Worm (Caenorhabditis elegans) whole organism, late embryonic: ENCODE data around the gene F07H5.13.

Experiments
- C08G9.2 ChIP-seq: sonication (generic microtip); optimal IDR thresholded peaks from 2 replicates; lab custom pipeline; 2016; ENCODE audit warnings: mild to moderate bottlenecking, missing genetic modification characterization, moderate library complexity, missing compliant biosample characterization
- C38D4.7 ChIP-seq: fragments of 200-800 bp; sonication (Bioruptor generic); optimal IDR thresholded peaks from 2 replicates; lab custom pipeline; 2018; ENCODE audit warnings: mild to moderate bottlenecking, missing genetic modification characterization, moderate library complexity, missing compliant biosample characterization
- F13H6.1 ChIP-seq: sonication (generic microtip); optimal IDR thresholded peaks from 2 replicates; lab custom pipeline; 2016; ENCODE audit warnings: missing genetic modification characterization, missing compliant biosample characterization
- ahr-1 ChIP-seq: sonication (generic microtip); optimal IDR thresholded peaks from 2 replicates; lab custom pipeline; 2016; ENCODE audit warnings: missing genetic modification characterization, missing compliant biosample characterization
- ceh-14 ChIP-seq: sonication (generic microtip); optimal IDR thresholded peaks from 2 replicates; lab custom pipeline; 2016; ENCODE audit warnings: missing genotype, missing genetic modification characterization, missing compliant biosample characterization
- ceh-19 ChIP-seq: fragments of 200-800 bp; sonication (Bioruptor generic); optimal IDR thresholded peaks from 2 replicates; lab custom pipeline; 2018; ENCODE audit warnings: mild to moderate bottlenecking, missing genetic modification characterization, missing compliant biosample characterization
- ceh-31 ChIP-seq: sonication (generic microtip); optimal IDR thresholded peaks from 2 replicates; lab custom pipeline; 2016; ENCODE audit warnings: missing genetic modification characterization, missing compliant biosample characterization
- ceh-34 ChIP-seq: sonication (generic microtip); optimal IDR thresholded peaks from 2 replicates; lab custom pipeline; 2016; ENCODE audit warnings: mild to moderate bottlenecking, missing genetic modification characterization, missing compliant biosample characterization
- ceh-45 ChIP-seq: fragments of 200-800 bp; sonication (Bioruptor generic); IDR thresholded peaks from 2 replicates; pipeline ENCODE4 v1.3.6; 2022; ENCODE audit warnings: missing genetic modification reagents, missing genetic modification characterization, missing compliant biosample characterization
- ceh-48 ChIP-seq: sonication (generic microtip); optimal IDR thresholded peaks from 2 replicates; lab custom pipeline; 2016; ENCODE audit warnings: missing genetic modification characterization, inconsistent platforms, missing compliant biosample characterization
- dmd-4 ChIP-seq: sonication (generic microtip); optimal IDR thresholded peaks from 2 replicates; lab custom pipeline; 2016; ENCODE audit warnings: borderline replicate concordance, missing genetic modification characterization, missing compliant biosample characterization
- elt-2 ChIP-seq: sonication (generic microtip); optimal IDR thresholded peaks from 2 replicates; lab custom pipeline; 2016; ENCODE audit warnings: missing genetic modification reagents, missing genetic modification characterization, missing compliant biosample characterization
- elt-4 ChIP-seq: sonication (generic microtip); optimal IDR thresholded peaks from 2 replicates; lab custom pipeline; 2016; ENCODE audit warnings: missing genetic modification characterization, missing compliant biosample characterization
- ets-4 ChIP-seq: sonication (generic microtip); optimal IDR thresholded peaks from 2 replicates; lab custom pipeline; 2016; ENCODE audit warnings: missing genetic modification characterization, missing compliant biosample characterization
- eyg-1 ChIP-seq: sonication (generic microtip); optimal IDR thresholded peaks from 2 replicates; lab custom pipeline; 2016; ENCODE audit warnings: missing genotype, missing genetic modification characterization, missing compliant biosample characterization
- fkh-6 ChIP-seq: sonication (generic microtip); optimal IDR thresholded peaks from 2 replicates; lab custom pipeline; 2016; ENCODE audit warnings: missing genetic modification characterization, missing compliant biosample characterization
- gmeb-2 ChIP-seq: sonication (generic microtip); optimal IDR thresholded peaks from 2 replicates; lab custom pipeline; 2016; ENCODE audit warnings: missing genetic modification characterization, inconsistent platforms, missing compliant biosample characterization
- hlh-15 ChIP-seq: sonication (generic microtip); optimal IDR thresholded peaks from 2 replicates; lab custom pipeline; 2016; ENCODE audit warnings: missing genetic modification characterization, missing compliant biosample characterization
- hlh-6 ChIP-seq: sonication (generic microtip); optimal IDR thresholded peaks from 2 replicates; lab custom pipeline; 2016; ENCODE audit warnings: missing genotype, missing genetic modification characterization, missing compliant biosample characterization
- nfya-1 ChIP-seq: sonication (generic microtip); optimal IDR thresholded peaks from 2 replicates; lab custom pipeline; 2017; ENCODE audit warnings: missing genetic modification characterization, mild to moderate bottlenecking, missing compliant biosample characterization, antibody characterized with exemption, moderate library complexity
- nhr-232 ChIP-seq: sonication (generic microtip); optimal IDR thresholded peaks from 2 replicates; lab custom pipeline; 2016; ENCODE audit warnings: missing genetic modification characterization, missing compliant biosample characterization
- npax-4 ChIP-seq: sonication (generic microtip); optimal IDR thresholded peaks from 2 replicates; lab custom pipeline; 2016; ENCODE audit warnings: missing genetic modification characterization, missing compliant biosample characterization
- odd-2 ChIP-seq: sonication (generic microtip); optimal IDR thresholded peaks from 2 replicates; lab custom pipeline; 2017; ENCODE audit warnings: antibody characterized with exemption, mild to moderate bottlenecking, missing genetic modification characterization, missing compliant biosample characterization
- pag-3 ChIP-seq: sonication (generic microtip); optimal IDR thresholded peaks from 2 replicates; lab custom pipeline; 2016; ENCODE audit warnings: missing compliant biosample characterization, missing genetic modification characterization, borderline replicate concordance
- pax-1 ChIP-seq: fragments of 150-350 bp; optimal IDR thresholded peaks from 2 replicates; lab custom pipeline; 2014; ENCODE audit warnings: missing biosample characterization, missing genetic modification characterization
- pha-2 ChIP-seq: sonication (generic microtip); optimal IDR thresholded peaks from 2 replicates; lab custom pipeline; 2017; ENCODE audit warnings: mild to moderate bottlenecking, missing genetic modification characterization, missing compliant biosample characterization
- pha-4 ChIP-seq: fragments of 150-350 bp; optimal IDR thresholded peaks from 2 replicates; lab custom pipeline; 2018; ENCODE audit warnings: missing biosample characterization, missing genetic modification reagents, missing genetic modification characterization
- pqm-1 ChIP-seq: sonication (generic microtip); optimal IDR thresholded peaks from 2 replicates; lab custom pipeline; 2016; ENCODE audit warnings: missing genetic modification characterization, missing compliant biosample characterization
- pros-1 ChIP-seq: fragments of 150-350 bp; optimal IDR thresholded peaks from 2 replicates; lab custom pipeline; 2014; ENCODE audit warnings: missing biosample characterization, missing genetic modification reagents, missing genetic modification characterization
- ref-2 ChIP-seq: sonication (generic microtip); optimal IDR thresholded peaks from 2 replicates; lab custom pipeline; 2016; ENCODE audit warnings: missing genetic modification characterization, missing compliant biosample characterization
- rnt-1 ChIP-seq: sonication (generic microtip); optimal IDR thresholded peaks from 2 replicates; lab custom pipeline; 2016; ENCODE audit warnings: missing genetic modification characterization, missing compliant biosample characterization
- syd-9 ChIP-seq: sonication (generic microtip); optimal IDR thresholded peaks from 2 replicates; lab custom pipeline; 2016; ENCODE audit warnings: mild to moderate bottlenecking, missing genetic modification characterization, moderate library complexity, missing compliant biosample characterization
- tbx-7 ChIP-seq: sonication (generic microtip); optimal IDR thresholded peaks from 2 replicates; lab custom pipeline; 2016; ENCODE audit warnings: missing genotype, missing genetic modification characterization, missing compliant biosample characterization
- ttx-3 ChIP-seq: sonication (generic microtip); optimal IDR thresholded peaks from 2 replicates; lab custom pipeline; 2016; ENCODE audit warnings: missing genetic modification reagents, missing genetic modification characterization, missing compliant biosample characterization
- unc-3 ChIP-seq, 2 experiments: fragments of 200-800 bp in 1 of 2; sonication (Bioruptor generic) in 1 of 2; sonication (generic microtip) in 1 of 2; conservative IDR thresholded peaks in 1 of 2; optimal IDR thresholded peaks in 1 of 2; 2 replicates each; pipeline versions ENCODE4 v1.3.6 to Lab custom; 2016 to 2022; ENCODE audit warnings: missing compliant biosample characterization in 2 of 2, missing genetic modification characterization in 2 of 2, missing genetic modification reagents in 1 of 2
- unc-42 ChIP-seq: sonication (generic microtip); optimal IDR thresholded peaks from 2 replicates; lab custom pipeline; 2016; ENCODE audit warnings: missing genotype, missing genetic modification characterization, missing compliant biosample characterization
- unc-55 ChIP-seq: sonication (generic microtip); optimal IDR thresholded peaks from 2 replicates; lab custom pipeline; 2017; ENCODE audit warnings: missing biosample characterization, missing genetic modification reagents, missing genetic modification characterization

F07H5.13 gene

ce11 chrII:8766475-8766874 lies 23.9 kb upstream of the F07H5.13 start, which contains the start of the genes nsph-1.1 and K08F8.15:
TSS of gene nsph-1.1 (plus strand) at chrII:8766775.
TSS of gene K08F8.15 (plus strand) at chrII:8766809.
- TF ChIP-seq F13H6.1 (no peak), tbx-7 (no peak)

DNA sequence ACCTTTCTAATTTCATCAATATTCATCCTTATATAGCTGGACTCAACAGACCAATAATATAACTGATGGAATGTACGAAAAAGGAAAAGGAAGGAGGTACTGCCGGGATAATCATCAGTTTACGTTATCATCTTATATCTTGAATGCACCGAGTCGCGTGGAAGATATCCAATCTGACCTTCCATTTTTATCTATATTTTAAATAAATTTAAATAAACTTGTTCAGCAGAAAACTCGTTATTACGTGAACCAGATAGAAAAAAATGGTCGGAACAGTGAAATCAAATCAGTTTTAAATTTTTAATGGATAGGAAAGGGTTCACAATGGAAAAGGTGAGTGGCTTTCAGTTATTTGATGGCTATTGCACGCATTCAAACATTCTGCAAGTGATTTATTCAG lies 23.5 kb upstream of the F07H5.13 start, which contains the start of gene pah-1:
Gene pah-1, minus strand, starts transcription at position 101 of the 400 bp plus-strand sequence.
- no peak for TF ChIP-seq ceh-31

- TF ChIP-seq ceh-31 (peak; percentile 19), ref-2 (tag; lab: Kevin White, UChicago) (peak; percentile 18), ets-4 (tag; lab: Kevin White, UChicago) (no peak), nfya-1 (tag; lab: Kevin White, UChicago) (peak; percentile 53), unc-55 (GFP tag; lab: Kevin White, UChicago) (peak; percentile 1), unc-42 (peak; percentile 21), pag-3 (tag; lab: Kevin White, UChicago) (no peak), elt-2 (tag; lab: Kevin White, UChicago) (no peak)
Measured at ce11 chrII:8769375-8769774, 21.0 kb upstream of the F07H5.13 start.

DNA sequence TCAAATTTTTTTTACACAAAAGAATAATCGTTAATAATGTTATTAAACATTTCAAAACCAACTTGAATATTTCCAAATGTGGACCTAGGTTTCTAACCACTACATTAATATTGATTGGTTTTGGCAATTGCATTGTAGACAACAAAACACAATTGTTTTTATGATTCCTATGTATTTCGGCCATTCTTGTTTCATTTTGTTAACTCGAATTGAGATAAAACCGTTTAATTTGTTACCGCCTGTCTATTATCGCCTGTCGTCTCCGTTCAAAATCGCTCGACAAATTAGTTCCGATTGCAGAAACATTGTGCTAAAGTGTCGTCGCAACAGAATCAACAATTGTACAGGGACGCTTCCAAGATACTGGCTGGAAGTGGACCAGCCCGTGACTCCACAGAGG lies 19.7 kb upstream of the F07H5.13 start, which contains the start of gene let-19:
Gene let-19, plus strand, starts transcription at position 301 of the 400 bp plus-strand sequence.
- TF ChIP-seq ceh-31 (no peak), hlh-15 (tag; lab: Kevin White, UChicago) (no peak), ceh-48 (tag; lab: Kevin White, UChicago) (no peak), nhr-232 (tag; lab: Kevin White, UChicago) (no peak), ceh-14 (tag; lab: Kevin White, UChicago) (no peak), ceh-34 (tag; lab: Kevin White, UChicago) (no peak), pros-1 (tag; lab: Kevin White, UChicago) (no peak), ceh-45 (no peak), unc-55 (GFP tag; lab: Kevin White, UChicago) (no peak), C38D4.7 (GFP tag; lab: Kevin White, UChicago) (no peak), fkh-6 (no peak), gmeb-2 (no peak), hlh-6 (tag; lab: Kevin White, UChicago) (no peak), eyg-1 (tag; lab: Kevin White, UChicago) (no peak), dmd-4 (tag; lab: Kevin White, UChicago) (no peak), unc-42 (no peak), npax-4 (tag; lab: Kevin White, UChicago) (no peak), syd-9 (tag; lab: Kevin White, UChicago) (no peak), ceh-19 (no peak), pqm-1 (tag; lab: Kevin White, UChicago) (no peak)

DNA sequence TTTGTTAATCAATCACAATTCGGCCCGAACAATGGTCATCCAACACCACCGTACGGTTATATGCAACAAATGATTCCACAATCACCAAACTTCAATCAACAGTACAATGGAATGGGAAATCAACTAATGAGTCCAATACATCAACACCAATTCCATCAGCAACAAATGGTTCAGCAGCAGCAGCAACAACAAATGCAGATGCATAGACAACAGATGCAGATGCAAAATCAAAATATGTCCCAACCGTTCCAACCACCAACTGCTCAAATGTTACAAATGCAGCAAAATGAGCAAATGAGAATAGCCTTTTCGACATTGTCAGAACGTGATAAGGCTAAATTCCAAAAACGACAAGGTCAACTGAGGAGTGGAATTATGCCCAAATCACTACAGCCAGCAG lies 13.9 kb upstream of the F07H5.13 start:
- no peak for TF ChIP-seq ceh-31
- no peak for TF ChIP-seq unc-42
- no peak for TF ChIP-seq gmeb-2
- TF ChIP-seq C08G9.2 (tag; lab: Kevin White, UChicago), result no peak
- no peak for TF ChIP-seq ttx-3 (tag; lab: Kevin White, UChicago)
- no peak for TF ChIP-seq unc-55 (GFP tag; lab: Kevin White, UChicago)
- no peak for TF ChIP-seq elt-4
- no peak for TF ChIP-seq odd-2 (tag; lab: Kevin White, UChicago)
- no peak for TF ChIP-seq unc-3 (GFP tag; conservative IDR thresholded peaks at IDR 0.05; lab: Robert Waterston, UW)
- no peak for TF ChIP-seq unc-3 (tag; optimal IDR thresholded peaks at IDR 0.05; lab: Kevin White, UChicago)
- no peak for TF ChIP-seq pha-2
- no peak for TF ChIP-seq nfya-1 (tag; lab: Kevin White, UChicago)
- no peak for TF ChIP-seq pax-1
- TF ChIP-seq ceh-14 (tag; lab: Kevin White, UChicago), result no peak
- no peak for TF ChIP-seq rnt-1 (tag; lab: Kevin White, UChicago)
- TF ChIP-seq pha-4, result no peak
- no peak for TF ChIP-seq ahr-1 (tag; lab: Kevin White, UChicago)
- no peak for TF ChIP-seq hlh-6 (tag; lab: Kevin White, UChicago)
